Worm (Caenorhabditis elegans) whole organism, mixed stage, embryonic: ENCODE results near the gene C17B7.5.

Experiments used
- M03D4.4 ChIP-seq: sonication (generic microtip); optimal IDR thresholded peaks from 2 replicates; lab custom pipeline; 2017; ENCODE audit warnings: mild to moderate bottlenecking, missing genetic modification characterization, missing compliant biosample characterization
- bed-3 ChIP-seq: fragments of 200-800 bp; sonication (Bioruptor generic); optimal IDR thresholded peaks from 3 replicates; lab custom pipeline; 2018; ENCODE audit warnings: mild to moderate bottlenecking, missing genetic modification characterization, moderate library complexity, missing compliant biosample characterization
- blmp-1 ChIP-seq: fragments of 150-350 bp; optimal IDR thresholded peaks from 2 replicates; lab custom pipeline; 2014; ENCODE audit warnings: missing biosample characterization, missing genetic modification characterization
- ceh-39 ChIP-seq: fragments of 150-350 bp; optimal IDR thresholded peaks from 2 replicates; lab custom pipeline; 2014; ENCODE audit warnings: missing biosample characterization, missing genetic modification characterization
- ceh-43 ChIP-seq: fragments of 200-800 bp; sonication (Bioruptor generic); optimal IDR thresholded peaks from 2 replicates; lab custom pipeline; 2018; ENCODE audit warnings: mild to moderate bottlenecking, missing genetic modification characterization, moderate library complexity, missing compliant biosample characterization
- ceh-83 ChIP-seq: fragments of 200-800 bp; sonication (Bioruptor generic); optimal IDR thresholded peaks from 2 replicates; lab custom pipeline; 2018; ENCODE audit warnings: mild to moderate bottlenecking, missing genetic modification characterization, missing compliant biosample characterization
- ces-1 ChIP-seq: fragments of 150-350 bp; optimal IDR thresholded peaks from 2 replicates; lab custom pipeline; 2014; ENCODE audit warnings: missing biosample characterization, missing genetic modification reagents, missing genetic modification characterization
- cnd-1 ChIP-seq: fragments of 200-800 bp; sonication (Bioruptor generic); optimal IDR thresholded peaks from 2 replicates; lab custom pipeline; 2018; ENCODE audit warnings: mild to moderate bottlenecking, missing genetic modification characterization, missing compliant biosample characterization
- elt-1 ChIP-seq: sonication (generic microtip); optimal IDR thresholded peaks from 2 replicates; lab custom pipeline; 2017; ENCODE audit warnings: missing genetic modification characterization, mild to moderate bottlenecking, missing compliant biosample characterization, antibody characterized with exemption, moderate library complexity, borderline replicate concordance; ENCODE audit not compliant: insufficient read depth
- elt-3 ChIP-seq: fragments of 150-350 bp; optimal IDR thresholded peaks from 2 replicates; lab custom pipeline; 2014; ENCODE audit warnings: missing biosample characterization, missing genetic modification characterization
- flh-1 ChIP-seq: fragments of 200-800 bp; sonication (Bioruptor generic); optimal IDR thresholded peaks from 2 replicates; lab custom pipeline; 2018; ENCODE audit warnings: mild to moderate bottlenecking, missing genetic modification characterization, moderate library complexity, missing compliant biosample characterization
- ham-2 ChIP-seq: fragments of 200-800 bp; sonication (Bioruptor generic); optimal IDR thresholded peaks from 2 replicates; lab custom pipeline; 2018; ENCODE audit warnings: mild to moderate bottlenecking, missing genetic modification characterization, missing compliant biosample characterization
- hlh-1 ChIP-seq: fragments of 150-350 bp; optimal IDR thresholded peaks from 2 replicates; lab custom pipeline; 2014; ENCODE audit warnings: missing biosample characterization, missing genetic modification reagents, missing genetic modification characterization
- lin-13 ChIP-seq: fragments of 150-350 bp; optimal IDR thresholded peaks from 2 replicates; lab custom pipeline; 2014; ENCODE audit warnings: missing biosample characterization, missing genetic modification characterization
- lsy-2 ChIP-seq: fragments of 150-350 bp; optimal IDR thresholded peaks from 2 replicates; lab custom pipeline; 2014; ENCODE audit warnings: missing biosample characterization, missing genetic modification characterization
- mab-5 ChIP-seq: fragments of 150-350 bp; optimal IDR thresholded peaks from 2 replicates; lab custom pipeline; 2014; ENCODE audit warnings: missing biosample characterization, missing genetic modification characterization
- mep-1 ChIP-seq: fragments of 150-350 bp; optimal IDR thresholded peaks from 2 replicates; lab custom pipeline; 2017; ENCODE audit warnings: missing biosample characterization, missing genetic modification reagents, missing genetic modification characterization, inconsistent platforms
- mls-2 ChIP-seq: sonication (generic microtip); optimal IDR thresholded peaks from 2 replicates; lab custom pipeline; 2016; ENCODE audit warnings: mild to moderate bottlenecking, missing genetic modification characterization, moderate library complexity, missing compliant biosample characterization
- nhr-12 ChIP-seq: fragments of 150-350 bp; optimal IDR thresholded peaks from 2 replicates; lab custom pipeline; 2014; ENCODE audit warnings: missing biosample characterization, missing genetic modification characterization
- nhr-2 ChIP-seq: fragments of 150-350 bp; optimal IDR thresholded peaks from 2 replicates; lab custom pipeline; 2014; ENCODE audit warnings: missing biosample characterization, missing genetic modification characterization
- nhr-237 ChIP-seq: fragments of 150-350 bp; optimal IDR thresholded peaks from 2 replicates; lab custom pipeline; 2014; ENCODE audit warnings: missing biosample characterization, missing genetic modification characterization
- nhr-28 ChIP-seq: fragments of 150-350 bp; optimal IDR thresholded peaks from 2 replicates; lab custom pipeline; 2014; ENCODE audit warnings: missing biosample characterization, missing genetic modification characterization
- nhr-76 ChIP-seq: sonication (generic microtip); optimal IDR thresholded peaks from 2 replicates; lab custom pipeline; 2017; ENCODE audit warnings: missing biosample characterization, missing genetic modification characterization
- sem-2 ChIP-seq: fragments of 200-800 bp; sonication (Bioruptor generic); optimal IDR thresholded peaks from 2 replicates; lab custom pipeline; 2018; ENCODE audit warnings: mild to moderate bottlenecking, missing genetic modification characterization, missing compliant biosample characterization
- snpc-4 ChIP-seq: fragments of 150-350 bp; optimal IDR thresholded peaks from 2 replicates; lab custom pipeline; 2014; ENCODE audit warnings: missing biosample characterization, missing genetic modification characterization
- tbx-8 ChIP-seq: fragments of 200-800 bp; sonication (Bioruptor generic); optimal IDR thresholded peaks from 2 replicates; lab custom pipeline; 2018; ENCODE audit warnings: mild to moderate bottlenecking, missing genetic modification characterization, moderate library complexity, missing compliant biosample characterization
- unc-120 ChIP-seq: sonication (generic microtip); optimal IDR thresholded peaks from 2 replicates; lab custom pipeline; 2017; ENCODE audit warnings: missing genetic modification characterization, missing compliant biosample characterization; ENCODE audit not compliant: poor library complexity, severe bottlenecking
- unc-62 ChIP-seq: fragments of 150-350 bp; optimal IDR thresholded peaks from 2 replicates; lab custom pipeline; 2014; ENCODE audit warnings: missing biosample characterization, missing genetic modification reagents, missing genetic modification characterization
- zip-8 ChIP-seq: fragments of 150-350 bp; optimal IDR thresholded peaks from 2 replicates; lab custom pipeline; 2014; ENCODE audit warnings: missing biosample characterization, missing genetic modification characterization
- ztf-11 ChIP-seq: fragments of 150-350 bp; optimal IDR thresholded peaks from 2 replicates; lab custom pipeline; 2014; ENCODE audit warnings: missing biosample characterization, missing genetic modification characterization

C17B7.5 gene

DNA sequence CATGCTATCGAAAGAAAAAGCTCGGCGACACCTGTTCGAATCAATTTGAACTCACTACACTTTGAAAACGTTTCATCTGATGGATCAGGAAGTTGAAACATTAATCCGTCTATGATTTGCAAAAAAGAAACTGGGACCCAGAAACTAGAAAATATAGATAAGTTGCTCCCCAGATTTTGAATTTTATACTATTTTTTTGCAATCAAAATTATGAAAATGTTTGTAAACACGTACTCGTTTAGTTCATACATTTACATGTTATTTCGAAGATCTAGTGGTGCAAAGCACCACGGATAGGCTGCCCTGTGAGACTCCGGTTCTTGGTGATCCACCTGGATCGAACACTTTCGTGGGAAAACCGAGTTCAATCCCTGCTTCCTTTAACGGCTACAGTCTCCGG, 8.5 kb downstream of the C17B7.5 start, which contains the start of gene C17B7.10:
TSS of gene C17B7.10 (minus strand) at position 101 of the 400 bp plus-strand sequence.
- no peak for TF ChIP-seq nhr-28 (tag; lab: Kevin White, UChicago)
- no peak for TF ChIP-seq lin-13 (tag; lab: Kevin White, UChicago)
- no peak for TF ChIP-seq elt-3 (tag; lab: Kevin White, UChicago)
- no peak for TF ChIP-seq ceh-39 (tag; lab: Kevin White, UChicago)
- TF ChIP-seq unc-62 (GFP tag; lab: Kevin White, UChicago) = no peak
- no peak for TF ChIP-seq blmp-1 (tag; lab: Kevin White, UChicago)
- TF ChIP-seq ceh-43 = no peak
- no peak for TF ChIP-seq mls-2 (tag; lab: Kevin White, UChicago)
- TF ChIP-seq nhr-76 = no peak

DNA sequence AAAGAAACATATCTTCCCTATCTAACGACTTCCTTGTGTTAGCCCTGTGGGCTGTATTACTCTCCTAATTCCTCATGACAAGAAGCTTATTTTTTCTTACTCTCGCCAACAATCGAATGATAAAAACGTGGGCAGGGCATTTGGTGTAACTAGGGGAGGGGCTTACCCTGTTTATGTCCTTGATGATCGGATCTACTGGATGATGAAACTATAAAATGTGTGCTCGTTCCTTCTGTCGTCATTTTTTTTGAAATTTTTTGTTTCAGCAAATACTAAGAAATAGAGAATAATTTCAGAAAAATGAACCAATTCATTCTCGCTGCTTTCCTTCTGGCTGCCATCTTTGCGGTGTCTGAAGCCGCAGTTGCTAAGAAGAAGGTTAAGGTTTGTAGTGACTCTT, 9.1 kb downstream of the C17B7.5 start, which contains the start of gene C17B7.3:
TSS of gene C17B7.3 (plus strand) at position 301 of the 400 bp plus-strand sequence.
- TF ChIP-seq unc-62 (GFP tag; lab: Kevin White, UChicago) = no peak
- no peak for TF ChIP-seq ztf-11 (tag; lab: Kevin White, UChicago)
- no peak for TF ChIP-seq flh-1
- no peak for TF ChIP-seq elt-1 (tag; lab: Kevin White, UChicago)
- no peak for TF ChIP-seq M03D4.4 (tag; lab: Kevin White, UChicago)
- TF ChIP-seq unc-120 (tag; lab: Kevin White, UChicago) = no peak
- TF ChIP-seq lin-13 (tag; lab: Kevin White, UChicago) = no peak
- no peak for TF ChIP-seq ceh-83 (GFP tag; lab: Kevin White, UChicago)
- no peak for TF ChIP-seq nhr-12
- TF ChIP-seq nhr-2 (tag; lab: Kevin White, UChicago) = no peak
- TF ChIP-seq elt-3 (tag; lab: Kevin White, UChicago) = no peak
- TF ChIP-seq nhr-76 = no peak
- TF ChIP-seq snpc-4 (tag; lab: Kevin White, UChicago) = no peak

DNA sequence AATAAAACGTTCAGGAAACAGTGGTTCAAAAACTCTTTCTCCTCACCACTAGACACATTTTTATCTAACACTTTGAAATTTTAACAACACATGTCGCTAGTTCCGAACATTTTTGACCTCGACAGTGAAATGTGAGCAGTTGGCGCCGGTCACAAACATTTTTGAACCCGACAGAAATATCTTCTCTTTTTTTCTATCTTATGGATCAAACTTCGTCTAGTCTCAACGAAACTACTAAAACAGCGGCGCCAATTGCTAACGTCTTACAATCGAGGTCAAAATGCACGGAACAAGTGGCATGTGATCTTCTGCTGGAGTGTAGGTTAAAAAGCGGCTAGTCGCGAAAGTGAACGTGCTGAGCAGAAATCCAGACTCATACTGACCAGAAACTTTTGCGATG, 10.6 kb downstream of the C17B7.5 start:
- TF ChIP-seq elt-1 (tag; lab: Kevin White, UChicago) (no peak), flh-1 (no peak), sem-2 (no peak), nhr-28 (tag; lab: Kevin White, UChicago) (no peak), mep-1 (tag; lab: Kevin White, UChicago) (no peak), mab-5 (tag; lab: Kevin White, UChicago) (no peak), tbx-8 (no peak), ham-2 (no peak), blmp-1 (tag; lab: Kevin White, UChicago) (no peak), nhr-237 (tag; lab: Kevin White, UChicago) (no peak)
- TF ChIP-seq, all 35 proteins: peak for 0

DNA sequence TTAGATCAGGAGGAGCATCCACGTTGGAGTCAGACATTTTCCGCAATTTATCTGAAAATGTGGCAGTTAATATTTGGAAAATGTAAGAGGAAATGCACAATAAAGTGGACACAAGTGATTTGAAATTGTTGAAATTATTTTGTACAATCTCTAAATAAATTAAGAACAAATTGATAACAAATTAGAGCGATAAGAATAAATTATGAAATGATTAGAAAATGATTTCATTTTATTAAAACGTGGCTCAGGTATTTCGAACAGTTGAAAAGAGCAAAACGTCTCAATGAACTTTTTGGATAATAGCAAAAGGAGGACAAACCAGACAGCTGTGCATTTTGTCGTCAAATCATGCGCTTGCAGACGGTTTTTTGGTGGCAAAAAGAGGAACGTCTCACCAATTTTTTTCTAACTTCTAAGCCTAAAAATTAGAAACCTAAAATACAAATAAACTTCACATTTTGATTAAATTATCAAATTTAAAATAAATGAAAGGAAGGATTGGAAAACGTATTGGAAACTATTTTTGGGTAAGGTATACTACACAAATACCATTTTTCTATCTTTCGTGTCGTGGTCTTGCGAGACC, 13.1 kb downstream of the C17B7.5 start, which contains the start of gene fbxa-65:
TSS of gene fbxa-65 (minus strand) at position 51 of the 586 bp plus-strand sequence.
- TF ChIP-seq mep-1 (tag; lab: Kevin White, UChicago) (no peak), unc-62 (GFP tag; lab: Kevin White, UChicago) (no peak), ham-2 (no peak), elt-3 (tag; lab: Kevin White, UChicago) (no peak), nhr-2 (tag; lab: Kevin White, UChicago) (no peak), M03D4.4 (tag; lab: Kevin White, UChicago) (no peak), mab-5 (tag; lab: Kevin White, UChicago) (no peak)
- TF ChIP-seq, all 35 proteins: peak for 0

ce11 chrV:3347486-3347885, 14.1 kb downstream of the C17B7.5 start:
- TF ChIP-seq hlh-1 (tag; lab: Kevin White, UChicago) (no peak), mab-5 (tag; lab: Kevin White, UChicago) (no peak)

DNA sequence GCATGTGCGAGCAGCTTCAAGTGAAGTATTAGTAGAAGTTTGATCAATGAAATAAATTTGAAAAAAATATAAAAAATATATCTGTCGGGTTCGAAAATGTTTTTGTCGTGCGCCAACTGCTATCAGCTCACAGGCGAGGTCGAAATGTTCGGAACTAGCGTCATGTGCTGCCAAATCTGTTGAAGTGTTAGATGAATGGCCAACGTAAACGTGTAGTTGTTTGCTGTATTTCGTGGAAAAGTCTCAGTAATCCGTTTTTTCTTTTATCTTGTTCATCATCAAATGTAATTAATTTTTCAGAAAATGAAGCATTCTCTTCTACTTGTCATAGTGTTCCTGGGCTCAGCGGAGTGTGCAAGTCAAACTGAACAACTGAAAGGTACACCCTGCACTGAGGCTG, 16.4 kb downstream of the C17B7.5 start, which contains the start of gene C17B7.15:
TSS of gene C17B7.15 (plus strand) at position 301 of the 400 bp plus-strand sequence.
- TF ChIP-seq mep-1 (tag; lab: Kevin White, UChicago) (no peak), cnd-1 (tag; lab: Kevin White, UChicago) (no peak), flh-1 (no peak), nhr-76 (no peak), nhr-237 (tag; lab: Kevin White, UChicago) (no peak), sem-2 (no peak), mab-5 (tag; lab: Kevin White, UChicago) (no peak), zip-8 (tag; lab: Kevin White, UChicago) (no peak), ces-1 (GFP tag; lab: Kevin White, UChicago) (no peak), bed-3 (GFP tag; lab: Kevin White, UChicago) (no peak), ztf-11 (tag; lab: Kevin White, UChicago) (no peak), M03D4.4 (tag; lab: Kevin White, UChicago) (no peak), ceh-83 (GFP tag; lab: Kevin White, UChicago) (no peak), ceh-43 (no peak), unc-120 (tag; lab: Kevin White, UChicago) (no peak), lsy-2 (tag; lab: Kevin White, UChicago) (no peak)
